Fruit fly (Drosophila melanogaster) whole organism, embryonic: ENCODE results near the gene CG8149.

ENCODE experiments used
- BtbVII ChIP-seq: fragments of 200-800 bp; sonication (Bioruptor generic); optimal IDR thresholded peaks from 3 replicates; lab custom pipeline; 2017; ENCODE audit warnings: missing biosample characterization, mild to moderate bottlenecking, missing genetic modification characterization
- CG34224 ChIP-seq: fragments of 200-800 bp; sonication (Bioruptor generic); IDR thresholded peaks from 3 replicates; pipeline ENCODE4 v1.3.6; 2022; ENCODE audit warnings: missing biosample characterization, missing genetic modification characterization; ENCODE audit not compliant: partially characterized antibody
- CG8478 ChIP-seq: fragments of >200 bp; optimal IDR thresholded peaks from 2 replicates; lab custom pipeline; 2018
- CG8944 ChIP-seq: fragments of 200-800 bp; sonication (Bioruptor generic); optimal IDR thresholded peaks from 3 replicates; lab custom pipeline; 2016; ENCODE audit warnings: missing biosample characterization, missing genetic modification characterization
- Camta ChIP-seq: fragments of 200-800 bp; sonication (Bioruptor generic); optimal IDR thresholded peaks from 2 replicates; lab custom pipeline; 2016; ENCODE audit warnings: missing biosample characterization, missing genetic modification characterization
- HLH4C ChIP-seq: fragments of 200-800 bp; sonication (Bioruptor generic); IDR thresholded peaks from 3 replicates; pipeline ENCODE4 v1.3.6; 2022; ENCODE audit warnings: missing biosample characterization, missing genetic modification characterization; ENCODE audit not compliant: partially characterized antibody
- Kr ChIP-seq: fragments of 200-800 bp; sonication (Bioruptor generic); optimal IDR thresholded peaks from 2 replicates; lab custom pipeline; 2017; ENCODE audit warnings: missing biosample characterization, mild to moderate bottlenecking, missing genetic modification characterization
- Sry-δ ChIP-seq: fragments of 200-800 bp; sonication (Bioruptor generic); optimal IDR thresholded peaks from 2 replicates; lab custom pipeline; 2016; ENCODE audit warnings: missing biosample characterization, missing genetic modification characterization
- seq ChIP-seq: fragments of 200-800 bp; sonication (Bioruptor generic); IDR thresholded peaks from 2 replicates; pipeline ENCODE4 v1.3.6; 2022; ENCODE audit warnings: missing biosample characterization, missing genetic modification characterization
- sim ChIP-seq: fragments of 200-800 bp; sonication (Bioruptor generic); IDR thresholded peaks from 2 replicates; pipeline ENCODE4 v1.3.6; 2022; ENCODE audit warnings: missing biosample characterization, missing genetic modification characterization

dm6 chr3R:9513052-9513420 lies 8.6 kb downstream of the CG8149 start, which contains the start of the genes Ras85D and Rlb1:
- TF ChIP-seq BtbVII (GFP tag; lab: Kevin White, UChicago) (peak; percentile 42), CG34224 (GFP tag; lab: Robert Waterston, UW) (no peak), Sry-δ (GFP tag; lab: Kevin White, UChicago) (peak; percentile 99), sim (GFP tag; lab: Robert Waterston, UW) (no peak), CG8944 (GFP tag; lab: Kevin White, UChicago) (peak; percentile 77), CG8478 (no peak), Kr (GFP tag; lab: Kevin White, UChicago) (no peak), seq (GFP tag; lab: Robert Waterston, UW) (no peak), Camta (GFP tag; lab: Kevin White, UChicago) (peak; percentile 74), HLH4C (no peak)
